Fruit fly (Drosophila melanogaster) whole organism, wandering third instar larva: ENCODE data around the gene Zir.

ENCODE experiments used
- HLH106 ChIP-seq: fragments of 200-800 bp; optimal IDR thresholded peaks from 3 replicates; lab custom pipeline; 2019; ENCODE audit warnings: missing biosample characterization, mild to moderate bottlenecking, missing genetic modification characterization, moderate library complexity
- Hr78 ChIP-seq: fragments of >200 bp; optimal IDR thresholded peaks from 2 replicates; lab custom pipeline; 2017; ENCODE audit warnings: missing biosample characterization, missing genetic modification characterization
- Mio ChIP-seq: sonication (Bioruptor generic); optimal IDR thresholded peaks from 2 replicates; lab custom pipeline; 2016; ENCODE audit warnings: missing biosample characterization, missing genetic modification characterization
- N ChIP-seq: fragments of >200 bp; optimal IDR thresholded peaks from 2 replicates; lab custom pipeline; 2018; ENCODE audit warnings: missing biosample characterization, missing external identifiers, missing genetic modification characterization
- OdsH ChIP-seq: fragments of 200-800 bp; sonication (Bioruptor generic); optimal IDR thresholded peaks from 2 replicates; lab custom pipeline; 2016; ENCODE audit warnings: missing biosample characterization, mild to moderate bottlenecking, missing genetic modification characterization

DNA sequence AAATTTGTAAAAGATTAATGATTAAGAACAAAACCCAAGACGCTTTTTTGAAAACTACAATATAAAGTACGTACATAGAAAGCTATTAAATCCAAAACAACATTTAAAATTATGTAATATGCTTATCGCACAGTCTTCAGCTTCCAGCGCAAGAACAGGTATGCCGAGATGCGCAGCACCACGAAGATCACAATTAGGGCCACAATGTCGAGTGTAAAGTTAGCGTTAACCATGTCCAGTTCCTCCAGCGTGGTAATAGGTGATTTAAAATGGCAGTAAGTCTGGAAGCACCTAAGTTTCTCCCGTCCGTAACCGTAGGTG, 28.4 kb downstream of the Zir start:
- TF ChIP-seq OdsH (GFP tag; lab: Kevin White, UChicago) (no peak), Mio (GFP tag; lab: Kevin White, UChicago) (no peak), Hr78 (GFP tag; lab: Kevin White, UChicago) (no peak), N (GFP tag; lab: Kevin White, UChicago) (no peak), HLH106 (tag; lab: Kevin White, UChicago) (no peak)
